Fruit fly (Drosophila melanogaster) whole organism, embryonic: ENCODE measurements around the gene GstT4.

Experiments used
- Atf-2 ChIP-seq: fragments of 200-800 bp; sonication (Bioruptor generic); optimal IDR thresholded peaks from 2 replicates; lab custom pipeline; 2016; ENCODE audit warnings: missing biosample characterization, missing genetic modification characterization
- BEAF-32 ChIP-seq: fragments of 200-800 bp; sonication (Bioruptor generic); optimal IDR thresholded peaks from 3 replicates; lab custom pipeline; 2017; ENCODE audit warnings: missing biosample characterization, missing genetic modification characterization, mild to moderate bottlenecking, moderate library complexity, missing genetic modification reagents
- Bteb2 ChIP-seq: fragments of 200-800 bp; sonication (Bioruptor generic); optimal IDR thresholded peaks from 2 replicates; lab custom pipeline; 2016; ENCODE audit warnings: missing biosample characterization, missing genetic modification characterization
- CG11456 ChIP-seq: fragments of 200-800 bp; sonication (Bioruptor generic); IDR thresholded peaks from 3 replicates; pipeline ENCODE4 v1.3.6; 2022; ENCODE audit warnings: missing biosample characterization, missing genetic modification characterization
- CG14965 ChIP-seq: fragments of 200-800 bp; sonication (Bioruptor generic); optimal IDR thresholded peaks from 2 replicates; lab custom pipeline; 2016; ENCODE audit warnings: missing biosample characterization, missing genetic modification characterization, borderline replicate concordance
- CG1529 ChIP-seq: fragments of 200-800 bp; sonication (Bioruptor generic); optimal IDR thresholded peaks from 3 replicates; lab custom pipeline; 2018; ENCODE audit warnings: missing biosample characterization, missing genetic modification characterization
- CG17568 ChIP-seq: fragments of 200-800 bp; sonication (Bioruptor generic); optimal IDR thresholded peaks from 2 replicates; lab custom pipeline; 2018; ENCODE audit warnings: missing biosample characterization, mild to moderate bottlenecking, missing genetic modification characterization, moderate library complexity
- CG18599 ChIP-seq: fragments of 200-800 bp; sonication (Bioruptor generic); optimal IDR thresholded peaks from 3 replicates; lab custom pipeline; 2017; ENCODE audit warnings: missing biosample characterization, missing genetic modification characterization, mild to moderate bottlenecking, moderate library complexity, missing genetic modification reagents
- CG2129 ChIP-seq: fragments of 200-800 bp; sonication (Bioruptor generic); IDR thresholded peaks from 2 replicates; pipeline ENCODE4 v1.3.6; 2022; ENCODE audit warnings: missing biosample characterization, missing genetic modification characterization; ENCODE audit not compliant: partially characterized antibody
- CG31441 ChIP-seq: fragments of 200-800 bp; sonication (Bioruptor generic); IDR thresholded peaks from 2 replicates; pipeline ENCODE4 v1.3.6; 2022; ENCODE audit warnings: missing biosample characterization, missing genetic modification characterization
- CG4328 ChIP-seq: fragments of 200-800 bp; sonication (Bioruptor generic); optimal IDR thresholded peaks from 3 replicates; lab custom pipeline; 2017; ENCODE audit warnings: missing biosample characterization, missing genetic modification reagents, missing genetic modification characterization
- CG4617 ChIP-seq: fragments of 200-800 bp; sonication (Bioruptor generic); optimal IDR thresholded peaks from 3 replicates; lab custom pipeline; 2016; ENCODE audit warnings: missing biosample characterization, missing genetic modification characterization, borderline replicate concordance
- CG4730 ChIP-seq: fragments of 200-800 bp; sonication (Bioruptor generic); IDR thresholded peaks from 2 replicates; pipeline ENCODE4 v1.3.6; 2022; ENCODE audit warnings: missing biosample characterization, missing genetic modification characterization
- CG6683 ChIP-seq: fragments of 200-800 bp; sonication (Bioruptor generic); optimal IDR thresholded peaks from 2 replicates; lab custom pipeline; 2017; ENCODE audit warnings: missing biosample characterization, mild to moderate bottlenecking, missing genetic modification characterization, missing genetic modification reagents
- CG7372 ChIP-seq: fragments of 200-800 bp; sonication (Bioruptor generic); IDR thresholded peaks from 2 replicates; pipeline ENCODE4 v1.3.6; 2022; ENCODE audit warnings: missing biosample characterization, missing genetic modification characterization
- CG7556 ChIP-seq: fragments of 200-800 bp; sonication (Bioruptor generic); optimal IDR thresholded peaks from 2 replicates; lab custom pipeline; 2017; ENCODE audit warnings: missing biosample characterization, mild to moderate bottlenecking, missing genetic modification characterization
- CG7839 ChIP-seq: fragments of 200-800 bp; sonication (Bioruptor generic); optimal IDR thresholded peaks from 3 replicates; lab custom pipeline; 2018; ENCODE audit warnings: missing biosample characterization, mild to moderate bottlenecking, missing genetic modification characterization, moderate library complexity
- CG7987 ChIP-seq: fragments of 200-800 bp; sonication (Bioruptor generic); optimal IDR thresholded peaks from 2 replicates; lab custom pipeline; 2018; ENCODE audit warnings: missing biosample characterization, mild to moderate bottlenecking, missing genetic modification characterization, moderate library complexity
- Dad ChIP-seq: fragments of 200-800 bp; sonication (Bioruptor generic); optimal IDR thresholded peaks from 3 replicates; lab custom pipeline; 2016; ENCODE audit warnings: missing biosample characterization, missing genetic modification characterization
- Deaf1 ChIP-seq: fragments of 200-800 bp; optimal IDR thresholded peaks from 3 replicates; lab custom pipeline; 2019; ENCODE audit warnings: missing biosample characterization, mild to moderate bottlenecking, missing genetic modification characterization, moderate library complexity
- Doc3 ChIP-seq: fragments of 200-800 bp; sonication (Bioruptor generic); IDR thresholded peaks from 3 replicates; pipeline ENCODE4 v1.3.6; 2022; ENCODE audit warnings: missing biosample characterization, missing genetic modification characterization; ENCODE audit not compliant: partially characterized antibody
- Hey ChIP-seq: fragments of 200-800 bp; sonication (Bioruptor generic); optimal IDR thresholded peaks from 3 replicates; lab custom pipeline; 2018; ENCODE audit warnings: missing biosample characterization, mild to moderate bottlenecking, missing genetic modification characterization
- Hmr ChIP-seq: fragments of 200-800 bp; sonication (Bioruptor generic); optimal IDR thresholded peaks from 3 replicates; lab custom pipeline; 2017; ENCODE audit warnings: mild to moderate bottlenecking, missing biosample characterization, missing genetic modification reagents, missing genetic modification characterization
- Mrtf ChIP-seq: fragments of 200-800 bp; sonication (Bioruptor generic); IDR thresholded peaks from 3 replicates; pipeline ENCODE4 v1.3.6; 2022; ENCODE audit warnings: missing biosample characterization, missing genetic modification characterization
- Neu2 ChIP-seq: fragments of 200-800 bp; sonication (Bioruptor generic); optimal IDR thresholded peaks from 3 replicates; lab custom pipeline; 2016; ENCODE audit warnings: missing biosample characterization, missing genetic modification characterization, borderline replicate concordance
- Oli ChIP-seq: fragments of 200-800 bp; sonication (Bioruptor generic); optimal IDR thresholded peaks from 2 replicates; lab custom pipeline; 2018; ENCODE audit warnings: missing biosample characterization, mild to moderate bottlenecking, missing genetic modification characterization, moderate library complexity
- Optix ChIP-seq: fragments of 200-800 bp; sonication (Bioruptor generic); IDR thresholded peaks from 3 replicates; pipeline ENCODE4 v1.3.6; 2022; ENCODE audit warnings: missing biosample characterization, missing genetic modification characterization
- Sox100B ChIP-seq: fragments of 200-800 bp; sonication (Bioruptor generic); optimal IDR thresholded peaks from 3 replicates; lab custom pipeline; 2018; ENCODE audit warnings: missing biosample characterization, mild to moderate bottlenecking, missing genetic modification characterization
- Sox102F ChIP-seq: fragments of 200-800 bp; sonication (Bioruptor generic); optimal IDR thresholded peaks from 2 replicates; lab custom pipeline; 2018; ENCODE audit warnings: missing biosample characterization, mild to moderate bottlenecking, missing genetic modification characterization, moderate library complexity
- YL-1 ChIP-seq: fragments of 200-800 bp; sonication (Bioruptor generic); optimal IDR thresholded peaks from 3 replicates; lab custom pipeline; 2017; ENCODE audit warnings: missing biosample characterization, mild to moderate bottlenecking, missing genetic modification characterization
- al ChIP-seq: fragments of 200-800 bp; sonication (Bioruptor generic); IDR thresholded peaks from 2 replicates; pipeline ENCODE4 v1.3.6; 2022; ENCODE audit warnings: missing biosample characterization, missing genetic modification characterization
- bcd ChIP-seq: fragments of 200-800 bp; sonication (Bioruptor generic); optimal IDR thresholded peaks from 2 replicates; lab custom pipeline; 2017; ENCODE audit warnings: missing biosample characterization, mild to moderate bottlenecking, missing genetic modification characterization
- corto ChIP-seq: fragments of 200-800 bp; sonication (Bioruptor generic); optimal IDR thresholded peaks from 2 replicates; lab custom pipeline; 2016; ENCODE audit warnings: missing biosample characterization, mild to moderate bottlenecking, missing genetic modification characterization, moderate library complexity
- dysf ChIP-seq: fragments of 200-800 bp; sonication (Bioruptor generic); IDR thresholded peaks from 3 replicates; pipeline ENCODE4 v1.3.6; 2022; ENCODE audit warnings: missing biosample characterization, missing genetic modification characterization
- emc ChIP-seq: fragments of 200-800 bp; sonication (Bioruptor generic); optimal IDR thresholded peaks from 2 replicates; lab custom pipeline; 2016; ENCODE audit warnings: missing biosample characterization, missing genetic modification characterization
- esg ChIP-seq: fragments of 200-800 bp; sonication (Bioruptor generic); conservative IDR thresholded peaks from 2 replicates; pipeline ENCODE4 v1.3.6; 2022; ENCODE audit warnings: missing biosample characterization, missing genetic modification characterization
- gcm2 ChIP-seq: fragments of 200-800 bp; sonication (Bioruptor generic); optimal IDR thresholded peaks from 2 replicates; lab custom pipeline; 2016; ENCODE audit warnings: missing biosample characterization, missing genetic modification characterization
- hth ChIP-seq: fragments of >200 bp; optimal IDR thresholded peaks from 2 replicates; lab custom pipeline; 2017; ENCODE audit warnings: inconsistent platforms
- mam ChIP-seq: fragments of 200-800 bp; sonication (Bioruptor generic); optimal IDR thresholded peaks from 3 replicates; lab custom pipeline; 2016; ENCODE audit warnings: missing biosample characterization, missing genetic modification characterization
- nerfin-1 ChIP-seq: fragments of 200-800 bp; sonication (Bioruptor generic); optimal IDR thresholded peaks from 3 replicates; lab custom pipeline; 2019; ENCODE audit warnings: missing biosample characterization, mild to moderate bottlenecking, missing genetic modification characterization, moderate library complexity
- pan ChIP-seq, 4 experiments: fragments of >200 bp in 3 of 4; fragments of 200-800 bp in 1 of 4; sonication (Bioruptor generic) in 1 of 4; optimal IDR thresholded peaks in 3 of 4; IDR thresholded peaks in 1 of 4; 2 replicates each; pipeline versions ENCODE4 v1.3.6 to Lab custom; 2017 to 2022; ENCODE audit warnings: missing biosample characterization in 2 of 4, missing genetic modification characterization in 2 of 4, mixed read lengths in 1 of 4
- phol ChIP-seq: fragments of 200-800 bp; sonication (Bioruptor generic); optimal IDR thresholded peaks from 3 replicates; lab custom pipeline; 2018; ENCODE audit warnings: missing biosample characterization, mild to moderate bottlenecking, missing genetic modification characterization, moderate library complexity
- run ChIP-seq: fragments of 200-800 bp; sonication (Bioruptor generic); optimal IDR thresholded peaks from 3 replicates; lab custom pipeline; 2018; ENCODE audit warnings: missing biosample characterization, mild to moderate bottlenecking, missing genetic modification characterization
- scrt ChIP-seq: fragments of 200-800 bp; sonication (Bioruptor generic); optimal IDR thresholded peaks from 2 replicates; lab custom pipeline; 2018; ENCODE audit warnings: missing biosample characterization, mild to moderate bottlenecking, missing genetic modification characterization, moderate library complexity
- shn ChIP-seq: fragments of 200-800 bp; sonication (Bioruptor generic); optimal IDR thresholded peaks from 3 replicates; lab custom pipeline; 2016; ENCODE audit warnings: missing biosample characterization, missing genetic modification characterization
- slbo ChIP-seq: fragments of 200-800 bp; sonication (Bioruptor generic); IDR thresholded peaks from 2 replicates; pipeline ENCODE4 v1.3.6; 2022; ENCODE audit warnings: missing biosample characterization, missing genetic modification characterization
- tap ChIP-seq: fragments of 200-800 bp; optimal IDR thresholded peaks from 3 replicates; lab custom pipeline; 2019; ENCODE audit warnings: missing biosample characterization, mild to moderate bottlenecking, missing genetic modification characterization, moderate library complexity

Gene GstT4

dm6 chrX:13373239-13374153 is 31.1 kb upstream of the GstT4 start (continued):
- TF ChIP-seq CG4617 (GFP tag; lab: Kevin White, UChicago) (peak; percentile 39), Sox102F (peak; percentile 89), scrt (GFP tag; lab: Kevin White, UChicago) (peak; percentile 63), CG14965 (no peak), Mrtf (peak; percentile 56; the same call in 1 of the 3 replicates), CG31441 (GFP tag; lab: Robert Waterston, UW) (peak; percentile 80), hth (lab: Kevin White, UChicago) (no peak), CG7839 (tag; lab: Kevin White, UChicago) (peak; percentile 79), pan (optimal IDR thresholded peaks at IDR 0.05; lab: Kevin White, UChicago) (no peak), pan (GFP tag; optimal IDR thresholded peaks at IDR 0.05 in 1 of 2, IDR thresholded peaks at IDR 0.05 in 1 of 2) (peak in 1 of 2 experiments; percentile 90), gcm2 (GFP tag; lab: Kevin White, UChicago) (peak; percentile 67), nerfin-1 (tag; lab: Kevin White, UChicago) (peak; percentile 34), Oli (tag; lab: Kevin White, UChicago) (peak; percentile 87), corto (GFP tag; lab: Kevin White, UChicago) (peak; percentile 72), CG18599 (GFP tag; lab: Kevin White, UChicago) (peak; percentile 89), Hey (tag; lab: Kevin White, UChicago) (no peak), YL-1 (GFP tag; lab: Kevin White, UChicago) (peak; percentile 48), Atf-2 (GFP tag; lab: Kevin White, UChicago) (peak; percentile 6), Neu2 (GFP tag; lab: Kevin White, UChicago) (no peak), Doc3 (GFP tag; lab: Robert Waterston, UW) (no peak), mam (peak; percentile 35), CG7372 (peak; percentile 55; the same call in 1 of the 2 replicates), CG4328 (GFP tag; lab: Kevin White, UChicago) (peak; percentile 73), CG1529 (GFP tag; lab: Kevin White, UChicago) (peak; percentile 67), dysf (GFP tag; lab: Robert Waterston, UW) (peak; percentile 86), phol (tag; lab: Kevin White, UChicago) (peak; percentile 85), al (0 out of 2 replicates have a peak, but pooled peaks have one; percentile 29), tap (tag; lab: Kevin White, UChicago) (peak; percentile 62), CG6683 (peak; percentile 67), Dad (GFP tag; lab: Kevin White, UChicago) (no peak), esg (GFP tag; lab: Robert Waterston, UW) (peak; percentile 81), emc (GFP tag; lab: Kevin White, UChicago) (no peak), Sox100B (peak; percentile 89), BEAF-32 (GFP tag; lab: Kevin White, UChicago) (peak; percentile 5), slbo (GFP tag; lab: Robert Waterston, UW) (peak; percentile 87), CG17568 (GFP tag; lab: Kevin White, UChicago) (peak; percentile 84), Hmr (GFP tag; lab: Kevin White, UChicago) (peak; percentile 89), CG2129 (GFP tag; lab: Robert Waterston, UW) (no peak), CG7556 (GFP tag; lab: Kevin White, UChicago) (peak; percentile 89), shn (GFP tag; lab: Kevin White, UChicago) (no peak), bcd (peak; percentile 74), run (peak; percentile 89), Bteb2 (peak; percentile 29), Deaf1 (peak; percentile 57), CG11456 (peak; percentile 82), CG7987 (peak; percentile 33), Optix (GFP tag; lab: Robert Waterston, UW) (peak; percentile 53; the same call in 1 of the 3 replicates), CG4730 (GFP tag; lab: Robert Waterston, UW) (peak; percentile 72)
